Fruit fly (Drosophila melanogaster): ENCODE results near the gene CG15747.
A peak's percentile ranks its signal among the peaks of the same experiment; 100 is the strongest.

CG15747 gene

DNA sequence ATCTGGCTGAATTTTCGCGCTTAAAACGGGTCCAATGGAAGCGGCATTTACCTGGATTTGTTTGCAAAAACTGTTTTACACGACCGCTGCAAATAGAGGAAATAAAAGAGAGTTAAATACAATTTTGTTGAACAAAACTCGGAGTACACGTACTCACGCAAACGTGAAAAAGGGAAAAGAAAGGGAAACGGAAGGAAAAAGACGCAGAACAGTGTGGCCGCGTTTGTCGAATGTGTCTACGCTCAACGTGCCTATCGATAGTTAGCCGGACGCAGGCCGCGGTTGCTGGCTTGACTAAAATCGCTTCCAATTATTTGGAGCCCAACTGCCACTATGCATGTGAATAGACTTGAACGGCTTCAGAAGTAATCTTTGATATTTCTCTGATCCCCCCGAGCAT is 664 bp upstream of the CG15747 start, which contains the start of gene RpS15Aa (continued):
- TF ChIP-seq CG9817 (tag; optimal IDR thresholded peaks at IDR 0.05) (peak; percentile 81), CG33213 (GFP tag; optimal IDR thresholded peaks at IDR 0.05) (peak; percentile 90), CG3847 (GFP tag; IDR thresholded peaks at IDR 0.05) (peak; percentile 82), D (optimal IDR thresholded peaks at IDR 0.05) (no peak), D (GFP tag; optimal IDR thresholded peaks at IDR 0.05) (peak; percentile 48), fd64A (GFP tag; optimal IDR thresholded peaks at IDR 0.05) (peak; percentile 68), CG15011 (GFP tag; optimal IDR thresholded peaks at IDR 0.05) (peak; percentile 68), fd102C (GFP tag; optimal IDR thresholded peaks at IDR 0.05) (peak; percentile 48), CG2889 (GFP tag; IDR thresholded peaks at IDR 0.05) (peak; percentile 54; the same call in 1 of the 3 replicates), gsb (GFP tag; IDR thresholded peaks at IDR 0.05) (peak; percentile 47; the same call in 1 of the 2 replicates), dmrt99B (tag; optimal IDR thresholded peaks at IDR 0.05) (peak; percentile 44), inv (GFP tag; IDR thresholded peaks at IDR 0.05; ENCODE audit: partially characterized antibody) (peak; percentile 48; the same call in 1 of the 2 replicates), NK7.1 (GFP tag; optimal IDR thresholded peaks at IDR 0.05) (peak; percentile 60), CG33557 (GFP tag; optimal IDR thresholded peaks at IDR 0.05) (peak; percentile 24), D19B (GFP tag; optimal IDR thresholded peaks at IDR 0.05) (peak; percentile 55), Med (GFP tag) (peak; percentile 98), pros (GFP tag; optimal IDR thresholded peaks at IDR 0.05) (no peak), br (optimal IDR thresholded peaks at IDR 0.05) (no peak), CG11093 (GFP tag; IDR thresholded peaks at IDR 0.05) (0 out of 3 replicates have a peak, but pooled peaks have one; percentile 23), chn (GFP tag; optimal IDR thresholded peaks at IDR 0.05) (peak; percentile 46), gcm (GFP tag; optimal IDR thresholded peaks at IDR 0.05) (peak; percentile 63), Hr3 (GFP tag; optimal IDR thresholded peaks at IDR 0.05) (peak; percentile 34), CG17186 (GFP tag; optimal IDR thresholded peaks at IDR 0.05) (peak; percentile 47), CG43689 (GFP tag; IDR thresholded peaks at IDR 0.05) (no peak; the same call in none of the 2 replicates), esg (GFP tag; conservative IDR thresholded peaks at IDR 0.05) (peak; percentile 12; the same call in 1 of the 2 replicates), insv (GFP tag; optimal IDR thresholded peaks at IDR 0.05) (peak in 1 of 2 experiments; percentile 55), Dip3 (GFP tag; optimal IDR thresholded peaks at IDR 0.05) (peak; percentile 63), nerfin-1 (tag; optimal IDR thresholded peaks at IDR 0.05) (peak; percentile 35), chif (GFP tag; optimal IDR thresholded peaks at IDR 0.05) (peak; percentile 50 to 77), CG9215 (GFP tag; IDR thresholded peaks at IDR 0.05) (peak; percentile 49), kay (GFP tag; optimal IDR thresholded peaks at IDR 0.05) (no peak), CG18599 (GFP tag; optimal IDR thresholded peaks at IDR 0.05) (peak; percentile 65), unpg (GFP tag; optimal IDR thresholded peaks at IDR 0.05) (peak; percentile 70), vvl (GFP tag; IDR thresholded peaks at IDR 0.05) (peak; percentile 91), Mad (GFP tag; optimal IDR thresholded peaks at IDR 0.05) (peak; percentile 81), Xbp1 (GFP tag; optimal IDR thresholded peaks at IDR 0.05) (peak; percentile 74), MBD-R2 (GFP tag; IDR thresholded peaks at IDR 0.05) (peak; percentile 56; the same call in 1 of the 2 replicates), Rfx (GFP tag; IDR thresholded peaks at IDR 0.05) (peak; percentile 92), Side (GFP tag; optimal IDR thresholded peaks at IDR 0.05) (peak; percentile 81), CG17361 (GFP tag; IDR thresholded peaks at IDR 0.05) (peak; percentile 54; the same call in 1 of the 3 replicates), CG12219 (GFP tag; optimal IDR thresholded peaks at IDR 0.05) (peak; percentile 66), D19A (tag; optimal IDR thresholded peaks at IDR 0.05) (peak; percentile 16), CG7271 (tag; optimal IDR thresholded peaks at IDR 0.05) (peak; percentile 75), Ada2b (GFP tag; IDR thresholded peaks at IDR 0.05) (no peak)
